Worm (Caenorhabditis elegans): ENCODE results near the gene pstk-1.

ce11 chrIII:12421708-12422107 is 44.7 kb upstream of the pstk-1 start, which contains the start of gene tat-1:
- TF ChIP-seq him-1 (tag; optimal IDR thresholded peaks at IDR 0.05) (no peak), W03F9.2 (tag; optimal IDR thresholded peaks at IDR 0.05) (no peak)

Measured in whole organism, L4/young adult.